Worm (Caenorhabditis elegans) whole organism, early embryonic: ENCODE results near the gene T01G5.6.
A peak's percentile ranks its signal among the peaks of the same experiment; 100 is the strongest.

Experiments used
- B0310.2 ChIP-seq: sonication (generic microtip); optimal IDR thresholded peaks from 2 replicates; lab custom pipeline; 2016; ENCODE audit warnings: mild to moderate bottlenecking, missing genetic modification characterization, missing compliant biosample characterization
- F13C5.2 ChIP-seq: sonication (generic microtip); optimal IDR thresholded peaks from 2 replicates; lab custom pipeline; 2017; ENCODE audit warnings: mild to moderate bottlenecking, missing genetic modification characterization, inconsistent platforms, missing compliant biosample characterization
- aly-1 ChIP-seq: sonication (generic microtip); optimal IDR thresholded peaks from 2 replicates; lab custom pipeline; 2016; ENCODE audit warnings: missing genetic modification characterization, missing compliant biosample characterization
- ama-1 ChIP-seq: fragments of 150-350 bp; optimal IDR thresholded peaks from 2 replicates; lab custom pipeline; 2014
- ceh-13 ChIP-seq: fragments of 200-800 bp; sonication (Bioruptor generic); optimal IDR thresholded peaks from 2 replicates; lab custom pipeline; 2018; ENCODE audit warnings: mild to moderate bottlenecking, missing genetic modification characterization, missing compliant biosample characterization
- ceh-36 ChIP-seq: sonication (generic microtip); optimal IDR thresholded peaks from 2 replicates; lab custom pipeline; 2016; ENCODE audit warnings: missing genetic modification characterization, inconsistent platforms, missing compliant biosample characterization
- ets-7 ChIP-seq: sonication (generic microtip); optimal IDR thresholded peaks from 2 replicates; lab custom pipeline; 2016; ENCODE audit warnings: missing genotype, missing genetic modification characterization, missing compliant biosample characterization
- flt-1 ChIP-seq: fragments of 200-800 bp; sonication (Bioruptor generic); IDR thresholded peaks from 2 replicates; pipeline ENCODE4 v1.3.6; 2022; ENCODE audit warnings: missing genetic modification characterization, missing compliant biosample characterization
- hmbx-1 ChIP-seq: sonication (generic microtip); optimal IDR thresholded peaks from 2 replicates; lab custom pipeline; 2016; ENCODE audit warnings: mild to moderate bottlenecking, missing genetic modification characterization, missing compliant biosample characterization
- hmg-4 ChIP-seq: fragments of 200-800 bp; sonication (Bioruptor generic); optimal IDR thresholded peaks from 2 replicates; lab custom pipeline; 2018; ENCODE audit warnings: mild to moderate bottlenecking, missing genetic modification characterization, missing compliant biosample characterization
- hnd-1 ChIP-seq: sonication (generic microtip); optimal IDR thresholded peaks from 2 replicates; lab custom pipeline; 2016; ENCODE audit warnings: missing genetic modification characterization, missing compliant biosample characterization
- pes-1 ChIP-seq: fragments of 200-800 bp; sonication (Bioruptor generic); IDR thresholded peaks from 2 replicates; pipeline ENCODE4 v1.3.6; 2022; ENCODE audit warnings: missing genetic modification reagents, missing genetic modification characterization, missing compliant biosample characterization
- scrt-1 ChIP-seq: fragments of 200-800 bp; sonication (Bioruptor generic); IDR thresholded peaks from 2 replicates; pipeline ENCODE4 v1.3.6; 2022; ENCODE audit warnings: missing genetic modification characterization, missing compliant biosample characterization
- sea-1 ChIP-seq: fragments of 200-800 bp; sonication (Bioruptor generic); conservative IDR thresholded peaks from 2 replicates; pipeline ENCODE4 v1.3.6; 2022; ENCODE audit warnings: missing genetic modification characterization, missing compliant biosample characterization
- tbx-11 ChIP-seq: fragments of 200-800 bp; sonication (Bioruptor generic); IDR thresholded peaks from 2 replicates; pipeline ENCODE4 v1.3.6; 2022; ENCODE audit warnings: missing genetic modification characterization, missing compliant biosample characterization
- tbx-37 ChIP-seq: fragments of 200-800 bp; sonication (Bioruptor generic); conservative IDR thresholded peaks from 2 replicates; pipeline ENCODE4 v1.3.6; 2022; ENCODE audit warnings: missing genetic modification reagents, missing genetic modification characterization, missing compliant biosample characterization
- tra-4 ChIP-seq: sonication (generic microtip); optimal IDR thresholded peaks from 2 replicates; lab custom pipeline; 2017; ENCODE audit warnings: missing genetic modification characterization, missing compliant biosample characterization

T01G5.6 gene

DNA sequence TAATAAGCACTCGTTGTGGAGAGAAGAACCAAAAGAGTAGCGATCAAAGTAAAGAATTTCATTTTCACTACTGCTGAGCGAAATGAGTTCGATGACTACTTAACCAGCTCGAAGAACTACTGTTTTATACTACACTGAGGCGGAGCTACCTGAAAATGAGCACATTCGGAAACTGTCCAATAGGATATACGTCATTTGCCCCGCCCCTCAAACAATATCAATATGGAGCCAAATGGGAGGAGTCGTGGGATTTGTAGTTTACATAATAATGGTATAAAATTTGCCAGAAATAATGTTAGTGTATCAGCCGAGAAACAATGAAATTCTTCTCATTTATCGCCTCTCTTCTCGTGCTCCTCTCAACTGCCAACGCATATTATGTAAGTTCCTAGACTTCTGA, 24.5 kb downstream of the T01G5.6 start, which contains the start of the genes C01G10.5 and C01G10.4:
TSS of gene C01G10.5 (minus strand) at position 101 of the 400 bp plus-strand sequence.
TSS of gene C01G10.4 (plus strand) at position 303 of the 400 bp plus-strand sequence.
- TF ChIP-seq ceh-36 (tag; lab: Kevin White, UChicago) (no peak), hnd-1 (tag; lab: Kevin White, UChicago) (no peak), flt-1 (GFP tag; lab: Robert Waterston, UW) (no peak), pes-1 (no peak), B0310.2 (no peak), tra-4 (no peak), ets-7 (no peak)

DNA sequence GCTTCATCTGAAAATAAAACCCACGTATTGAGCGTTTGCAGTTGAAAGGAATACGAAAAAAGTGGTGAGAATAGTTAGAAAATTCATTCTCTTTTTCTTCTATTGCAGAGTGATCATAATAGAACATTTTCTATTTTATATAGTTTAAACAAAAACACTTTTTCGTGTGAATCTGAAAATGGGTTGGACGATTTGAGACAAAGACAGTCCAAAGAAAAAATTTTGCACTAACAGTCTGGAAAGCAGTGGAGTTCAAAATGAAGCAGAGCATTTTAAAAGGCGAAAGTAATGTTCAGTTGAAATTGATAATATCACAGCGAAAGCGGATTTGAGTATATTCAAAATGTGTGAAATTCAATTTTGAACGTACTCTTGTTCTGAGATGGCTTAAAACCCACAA, 25.3 kb downstream of the T01G5.6 start, which contains the start of gene C01G10.18:
TSS of gene C01G10.18 (minus strand) at position 101 of the 400 bp plus-strand sequence.
- TF ChIP-seq ceh-36 (tag; lab: Kevin White, UChicago) (no peak), tra-4 (no peak), hmbx-1 (tag; lab: Kevin White, UChicago) (no peak), pes-1 (no peak), sea-1 (no peak), F13C5.2 (tag; lab: Kevin White, UChicago) (no peak), B0310.2 (no peak)

DNA sequence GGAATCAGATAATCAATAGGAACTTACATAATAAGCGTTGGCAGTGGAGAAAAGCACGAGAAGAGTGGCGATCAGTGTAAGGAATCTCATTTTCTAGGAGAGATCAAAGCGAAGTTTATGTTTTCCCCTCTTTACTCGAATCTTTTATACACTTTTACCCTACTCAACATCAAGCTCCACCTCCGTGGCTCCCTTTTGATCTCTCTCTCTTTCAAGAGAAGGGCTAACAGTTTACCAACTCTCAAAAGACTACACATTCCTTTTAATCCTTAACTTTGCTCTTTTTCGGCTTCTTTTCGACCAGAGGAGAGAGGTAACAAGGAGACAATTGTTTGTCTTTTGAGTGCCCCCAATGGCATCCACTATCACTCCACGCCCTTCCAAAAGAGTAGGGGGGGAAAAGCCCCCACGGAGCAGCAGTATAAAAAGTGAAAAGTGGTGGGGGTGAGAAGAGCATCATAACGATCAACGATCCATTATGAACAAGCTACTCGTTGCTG, 26.6 kb downstream of the T01G5.6 start, which contains the start of the genes C01G10.15 and C01G10.6:
TSS of gene C01G10.15 (minus strand) at position 101 of the 500 bp plus-strand sequence.
TSS of gene C01G10.6 (plus strand) at position 450 of the 500 bp plus-strand sequence.
- no peak for TF ChIP-seq tbx-11 (GFP tag; lab: Robert Waterston, UW)
- TF ChIP-seq hmbx-1 (tag; lab: Kevin White, UChicago), result no peak
- no peak for TF ChIP-seq ets-7
- TF ChIP-seq ceh-36 (tag; lab: Kevin White, UChicago), result no peak
- no peak for TF ChIP-seq scrt-1 (GFP tag; lab: Robert Waterston, UW)
- no peak for TF ChIP-seq flt-1 (GFP tag; lab: Robert Waterston, UW)
- TF ChIP-seq hnd-1 (tag; lab: Kevin White, UChicago), result no peak
- no peak for TF ChIP-seq aly-1 (tag; lab: Kevin White, UChicago)
- TF ChIP-seq ceh-13 (GFP tag; lab: Kevin White, UChicago), result no peak
- TF ChIP-seq pes-1, result no peak
- no peak for TF ChIP-seq F13C5.2 (tag; lab: Kevin White, UChicago)
- no peak for TF ChIP-seq ama-1 (lab: Kevin White, UChicago)
- no peak for TF ChIP-seq tra-4
- no peak for TF ChIP-seq sea-1

DNA sequence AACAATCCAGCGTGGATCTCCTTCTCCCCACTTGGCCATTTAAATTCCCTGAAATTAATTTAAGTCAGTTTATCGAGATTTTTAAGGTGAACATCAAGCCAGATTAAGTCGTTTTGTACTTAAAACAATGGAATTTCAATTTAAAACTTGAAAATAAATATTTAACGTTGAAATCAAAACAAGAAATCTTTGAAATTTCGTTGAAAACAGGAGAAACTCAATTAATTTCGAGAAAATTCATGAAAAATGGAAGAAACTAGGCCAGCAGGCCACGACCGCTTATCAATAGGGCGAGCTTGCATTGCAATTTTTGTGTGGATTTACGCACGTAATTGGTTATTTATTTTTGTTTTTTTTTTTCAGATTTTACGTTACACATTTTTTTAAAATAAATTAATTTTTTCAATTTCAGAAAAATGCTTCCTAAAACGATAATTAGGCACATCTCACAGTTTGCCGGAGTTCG, 28.5 kb downstream of the T01G5.6 start, which contains the start of the genes ahsa-1 and C01G10.7:
TSS of gene ahsa-1 (minus strand) at position 51 of the 466 bp plus-strand sequence.
TSS of gene C01G10.7 (plus strand) at position 413 of the 466 bp plus-strand sequence.
- no peak for TF ChIP-seq ceh-13 (GFP tag; lab: Kevin White, UChicago)
- TF ChIP-seq ceh-36 (tag; lab: Kevin White, UChicago), result no peak
- TF ChIP-seq hnd-1 (tag; lab: Kevin White, UChicago), result peak; percentile 10
- TF ChIP-seq scrt-1 (GFP tag; lab: Robert Waterston, UW), result no peak
- TF ChIP-seq tra-4, result no peak
- no peak for TF ChIP-seq hmg-4 (GFP tag; lab: Kevin White, UChicago)
- TF ChIP-seq tbx-37 (GFP tag; lab: Robert Waterston, UW), result peak; percentile 70
- TF ChIP-seq hmbx-1 (tag; lab: Kevin White, UChicago), result peak; percentile 6
- peak; percentile 78 for TF ChIP-seq pes-1
- TF ChIP-seq aly-1 (tag; lab: Kevin White, UChicago), result no peak
- TF ChIP-seq B0310.2, result no peak
- TF ChIP-seq flt-1 (GFP tag; lab: Robert Waterston, UW), result 0 out of 2 replicates have a peak, but pooled peaks have one; percentile 24
- TF ChIP-seq sea-1, result no peak
- peak; percentile 16 for TF ChIP-seq ets-7
- no peak for TF ChIP-seq ama-1 (lab: Kevin White, UChicago)
- TF ChIP-seq tbx-11 (GFP tag; lab: Robert Waterston, UW), result no peak
- peak; percentile 64 for TF ChIP-seq F13C5.2 (tag; lab: Kevin White, UChicago)

DNA sequence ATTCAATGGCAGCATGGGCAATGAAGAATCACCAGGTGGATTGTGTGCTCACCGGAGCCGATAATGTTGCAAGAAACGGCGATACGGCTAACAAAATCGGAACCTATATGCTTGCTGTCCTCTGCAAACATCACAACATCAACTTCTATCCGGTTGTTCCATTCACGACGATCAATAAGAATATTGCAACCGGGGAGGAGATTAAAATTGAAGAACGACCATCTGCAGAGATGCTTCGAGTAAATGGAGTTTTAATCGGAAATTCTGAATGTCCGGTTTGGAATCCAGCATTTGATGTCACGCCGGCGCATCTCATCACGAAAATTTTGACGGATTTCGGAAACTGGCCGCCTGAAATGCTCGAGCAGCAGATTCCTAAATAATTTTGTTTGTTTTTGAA, 30.2 kb downstream of the T01G5.6 start:
- TF ChIP-seq sea-1 (peak; percentile 62; the same call in 1 of the 2 replicates), tra-4 (no peak)

DNA sequence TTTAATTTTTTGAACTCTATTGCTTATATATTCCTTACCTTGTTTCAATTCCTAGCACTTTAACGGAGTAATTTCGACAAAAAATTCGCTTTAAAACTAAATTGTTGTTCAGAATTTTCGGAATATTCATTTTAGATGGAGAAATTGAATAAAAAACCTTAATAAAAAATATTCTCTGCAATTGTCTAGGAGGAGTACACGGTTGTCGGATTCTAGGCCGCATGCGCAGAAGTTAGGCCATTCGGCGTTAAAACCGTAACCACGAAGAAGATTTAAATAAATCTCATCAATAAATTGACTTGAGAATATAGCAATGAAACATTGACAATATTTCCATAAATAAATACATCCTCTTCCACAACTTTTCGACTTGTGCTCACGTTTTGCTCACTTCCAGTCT, 31.6 kb downstream of the T01G5.6 start, which contains the start of the genes C01G10.10 and C01G10.9:
TSS of gene C01G10.10 (minus strand) at position 151 of the 400 bp plus-strand sequence.
TSS of gene C01G10.9 (plus strand) at position 240 of the 400 bp plus-strand sequence.
- no peak for TF ChIP-seq flt-1 (GFP tag; lab: Robert Waterston, UW)
- no peak for TF ChIP-seq ceh-13 (GFP tag; lab: Kevin White, UChicago)
- no peak for TF ChIP-seq aly-1 (tag; lab: Kevin White, UChicago)
- peak; percentile 31 for TF ChIP-seq F13C5.2 (tag; lab: Kevin White, UChicago)
- TF ChIP-seq tra-4, result peak; percentile 4
- TF ChIP-seq pes-1, result no peak
- peak; percentile 60 for TF ChIP-seq tbx-37 (GFP tag; lab: Robert Waterston, UW)

DNA sequence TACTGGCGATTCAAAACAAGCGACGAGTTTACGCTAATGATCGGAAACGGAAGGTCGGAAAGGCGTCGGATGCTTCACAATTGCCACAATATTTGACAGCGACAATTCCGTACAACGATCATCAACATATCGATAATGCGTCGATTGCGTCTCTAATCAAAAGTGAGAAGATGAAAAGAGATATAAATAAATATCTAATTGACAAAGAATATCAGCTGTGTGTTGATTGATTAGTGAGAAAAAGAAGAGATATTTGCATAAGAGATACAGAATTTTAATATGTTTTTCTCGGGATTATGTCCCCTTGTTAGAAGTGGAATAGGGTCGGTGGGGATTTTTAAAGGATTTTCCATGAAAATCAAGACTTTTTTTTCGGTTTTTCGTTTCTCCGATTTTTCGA, 35.3 kb downstream of the T01G5.6 start:
- TF ChIP-seq tbx-11 (GFP tag; lab: Robert Waterston, UW) (no peak), hmg-4 (GFP tag; lab: Kevin White, UChicago) (no peak), aly-1 (tag; lab: Kevin White, UChicago) (no peak), scrt-1 (GFP tag; lab: Robert Waterston, UW) (no peak), ama-1 (lab: Kevin White, UChicago) (no peak), B0310.2 (no peak), tra-4 (no peak), flt-1 (GFP tag; lab: Robert Waterston, UW) (no peak), ceh-13 (GFP tag; lab: Kevin White, UChicago) (no peak), pes-1 (no peak), hmbx-1 (tag; lab: Kevin White, UChicago) (no peak), F13C5.2 (tag; lab: Kevin White, UChicago) (no peak), ceh-36 (tag; lab: Kevin White, UChicago) (no peak), sea-1 (no peak), ets-7 (no peak), tbx-37 (GFP tag; lab: Robert Waterston, UW) (no peak), hnd-1 (tag; lab: Kevin White, UChicago) (no peak)
